Fruit fly (Drosophila melanogaster) whole organism, embryonic: Measurements from ENCODE around the gene CG10598.

Source experiments
- ATbp ChIP-seq: fragments of 200-800 bp; sonication (Bioruptor generic); optimal IDR thresholded peaks from 2 replicates; lab custom pipeline; 2017; ENCODE audit warnings: missing biosample characterization, mild to moderate bottlenecking, missing genetic modification characterization, missing genetic modification reagents
- Atf3 ChIP-seq: fragments of 200-800 bp; sonication (Bioruptor generic); optimal IDR thresholded peaks from 3 replicates; lab custom pipeline; 2016; ENCODE audit warnings: missing biosample characterization, missing genetic modification characterization
- BEAF-32 ChIP-seq: fragments of 200-800 bp; sonication (Bioruptor generic); optimal IDR thresholded peaks from 3 replicates; lab custom pipeline; 2017; ENCODE audit warnings: missing biosample characterization, missing genetic modification characterization, mild to moderate bottlenecking, moderate library complexity, missing genetic modification reagents
- BtbVII ChIP-seq: fragments of 200-800 bp; sonication (Bioruptor generic); optimal IDR thresholded peaks from 3 replicates; lab custom pipeline; 2017; ENCODE audit warnings: missing biosample characterization, mild to moderate bottlenecking, missing genetic modification characterization
- CG10462 ChIP-seq: fragments of 200-800 bp; sonication (Bioruptor generic); optimal IDR thresholded peaks from 2 replicates; lab custom pipeline; 2016; ENCODE audit warnings: missing biosample characterization, missing genetic modification characterization
- CG11085 ChIP-seq: fragments of 200-800 bp; sonication (Bioruptor generic); IDR thresholded peaks from 2 replicates; pipeline ENCODE4 v1.3.6; 2022; ENCODE audit warnings: missing biosample characterization, missing genetic modification characterization
- CG12299 ChIP-seq: fragments of 200-800 bp; sonication (Bioruptor generic); optimal IDR thresholded peaks from 2 replicates; lab custom pipeline; 2018; ENCODE audit warnings: missing biosample characterization, mild to moderate bottlenecking, missing genetic modification characterization
- CG12942 ChIP-seq: fragments of 200-800 bp; sonication (Bioruptor generic); optimal IDR thresholded peaks from 3 replicates; lab custom pipeline; 2016; ENCODE audit warnings: missing biosample characterization, missing genetic modification characterization
- CG14860 ChIP-seq: fragments of 200-800 bp; sonication (Bioruptor generic); IDR thresholded peaks from 3 replicates; pipeline ENCODE4 v1.3.6; 2022; ENCODE audit warnings: missing biosample characterization, missing genetic modification characterization; ENCODE audit not compliant: partially characterized antibody
- CG15514 ChIP-seq: fragments of 200-800 bp; sonication (Bioruptor generic); optimal IDR thresholded peaks from 3 replicates; lab custom pipeline; 2017; ENCODE audit warnings: missing biosample characterization, missing genetic modification characterization, mild to moderate bottlenecking, moderate library complexity, missing genetic modification reagents
- CG17328 ChIP-seq: fragments of 200-800 bp; sonication (Bioruptor generic); IDR thresholded peaks from 2 replicates; pipeline ENCODE4 v1.3.6; 2022; ENCODE audit warnings: missing biosample characterization, missing genetic modification characterization
- CG17612 ChIP-seq: fragments of 200-800 bp; sonication (Bioruptor generic); IDR thresholded peaks from 2 replicates; pipeline ENCODE4 v1.3.6; 2022; ENCODE audit warnings: missing biosample characterization, missing genetic modification characterization
- CG17802 ChIP-seq: fragments of 200-800 bp; sonication (Bioruptor generic); optimal IDR thresholded peaks from 2 replicates; lab custom pipeline; 2018; ENCODE audit warnings: missing biosample characterization, mild to moderate bottlenecking, missing genetic modification characterization, moderate library complexity
- CG18011 ChIP-seq: fragments of 200-800 bp; sonication (Bioruptor generic); optimal IDR thresholded peaks from 2 replicates; lab custom pipeline; 2017; ENCODE audit warnings: missing biosample characterization, missing genetic modification characterization, mild to moderate bottlenecking, moderate library complexity, missing genotype
- CG18262 ChIP-seq: fragments of 200-800 bp; optimal IDR thresholded peaks from 3 replicates; lab custom pipeline; 2019; ENCODE audit warnings: missing biosample characterization, mild to moderate bottlenecking, missing genetic modification characterization, moderate library complexity
- CG18599 ChIP-seq: fragments of 200-800 bp; sonication (Bioruptor generic); optimal IDR thresholded peaks from 3 replicates; lab custom pipeline; 2017; ENCODE audit warnings: missing biosample characterization, missing genetic modification characterization, mild to moderate bottlenecking, moderate library complexity, missing genetic modification reagents
- CG4404 ChIP-seq: fragments of 200-800 bp; sonication (Bioruptor generic); IDR thresholded peaks from 2 replicates; pipeline ENCODE4 v1.3.6; 2022; ENCODE audit warnings: missing biosample characterization, missing genetic modification characterization
- CG4707 ChIP-seq: fragments of 200-800 bp; sonication (Bioruptor generic); optimal IDR thresholded peaks from 2 replicates; lab custom pipeline; 2018; ENCODE audit warnings: missing biosample characterization, mild to moderate bottlenecking, missing genetic modification characterization, moderate library complexity
- CG4820 ChIP-seq: fragments of 200-800 bp; sonication (Bioruptor generic); optimal IDR thresholded peaks from 3 replicates; lab custom pipeline; 2016; ENCODE audit warnings: missing biosample characterization, missing genetic modification characterization
- CG5180 ChIP-seq: fragments of 200-800 bp; sonication (Bioruptor generic); optimal IDR thresholded peaks from 3 replicates; lab custom pipeline; 2017; ENCODE audit warnings: missing biosample characterization, missing genetic modification characterization, mild to moderate bottlenecking, moderate library complexity, missing genetic modification reagents
- CG7357 ChIP-seq: fragments of 200-800 bp; sonication (Bioruptor generic); IDR thresholded peaks from 3 replicates; pipeline ENCODE4 v1.3.6; 2022; ENCODE audit warnings: missing biosample characterization, missing genetic modification characterization
- CG7963 ChIP-seq: fragments of 200-800 bp; sonication (Bioruptor generic); IDR thresholded peaks from 3 replicates; pipeline ENCODE4 v1.3.6; 2022; ENCODE audit warnings: missing biosample characterization, missing genetic modification characterization; ENCODE audit not compliant: partially characterized antibody
- D19A ChIP-seq: fragments of 200-800 bp; optimal IDR thresholded peaks from 3 replicates; lab custom pipeline; 2019; ENCODE audit warnings: missing biosample characterization, mild to moderate bottlenecking, missing genetic modification characterization, moderate library complexity
- Dip3 ChIP-seq: fragments of 200-800 bp; sonication (Bioruptor generic); optimal IDR thresholded peaks from 3 replicates; lab custom pipeline; 2016; ENCODE audit warnings: missing biosample characterization, missing genetic modification characterization
- Doc2 ChIP-seq: fragments of 200-800 bp; sonication (Bioruptor generic); IDR thresholded peaks from 2 replicates; pipeline ENCODE4 v1.3.6; 2022; ENCODE audit warnings: missing biosample characterization, missing genetic modification characterization
- ERR ChIP-seq: fragments of 200-800 bp; sonication (Bioruptor generic); optimal IDR thresholded peaks from 2 replicates; lab custom pipeline; 2016; ENCODE audit warnings: missing biosample characterization, missing genetic modification characterization
- Elba2 ChIP-seq: fragments of 200-800 bp; sonication (Bioruptor generic); optimal IDR thresholded peaks from 3 replicates; lab custom pipeline; 2016; ENCODE audit warnings: missing biosample characterization, missing genetic modification characterization
- Ets65A ChIP-seq: fragments of 200-800 bp; sonication (Bioruptor generic); peaks from one replicate; lab custom pipeline; 2016; ENCODE audit warnings: missing biosample characterization, missing genetic modification characterization
- HLH3B ChIP-seq: fragments of 200-800 bp; sonication (Bioruptor generic); IDR thresholded peaks from 2 replicates; pipeline ENCODE4 v1.3.6; 2022; ENCODE audit warnings: missing biosample characterization, missing genetic modification characterization
- Kr ChIP-seq: fragments of 200-800 bp; sonication (Bioruptor generic); optimal IDR thresholded peaks from 2 replicates; lab custom pipeline; 2017; ENCODE audit warnings: missing biosample characterization, mild to moderate bottlenecking, missing genetic modification characterization
- MESR4 ChIP-seq: fragments of 200-800 bp; sonication (Bioruptor generic); optimal IDR thresholded peaks from 2 replicates; lab custom pipeline; 2018; ENCODE audit warnings: missing biosample characterization, mild to moderate bottlenecking, missing genetic modification characterization, moderate library complexity
- Meics ChIP-seq: fragments of 200-800 bp; sonication (Bioruptor generic); optimal IDR thresholded peaks from 2 replicates; lab custom pipeline; 2017; ENCODE audit warnings: missing biosample characterization, mild to moderate bottlenecking, missing genetic modification characterization
- NK7.1 ChIP-seq: fragments of 200-800 bp; sonication (Bioruptor generic); optimal IDR thresholded peaks from 3 replicates; lab custom pipeline; 2016; ENCODE audit warnings: missing biosample characterization, missing genetic modification characterization
- NfI ChIP-seq: fragments of 200-800 bp; sonication (Bioruptor generic); optimal IDR thresholded peaks from 3 replicates; lab custom pipeline; 2018; ENCODE audit warnings: missing biosample characterization, mild to moderate bottlenecking, missing genetic modification characterization, moderate library complexity
- PHDP ChIP-seq: fragments of 200-800 bp; sonication (Bioruptor generic); optimal IDR thresholded peaks from 3 replicates; lab custom pipeline; 2018; ENCODE audit warnings: missing biosample characterization, mild to moderate bottlenecking, missing genetic modification characterization, moderate library complexity
- Six4 ChIP-seq: fragments of 200-800 bp; sonication (Bioruptor generic); optimal IDR thresholded peaks from 2 replicates; lab custom pipeline; 2016; ENCODE audit warnings: missing biosample characterization, missing genetic modification characterization
- ash1 ChIP-seq: fragments of 200-800 bp; sonication (Bioruptor generic); optimal IDR thresholded peaks from 2 replicates; lab custom pipeline; 2018; ENCODE audit warnings: missing biosample characterization, mild to moderate bottlenecking, missing genetic modification characterization
- ato ChIP-seq: fragments of 200-800 bp; sonication (Bioruptor generic); IDR thresholded peaks from 2 replicates; pipeline ENCODE4 v1.3.6; 2022; ENCODE audit warnings: missing biosample characterization, missing genetic modification characterization; ENCODE audit not compliant: partially characterized antibody
- crp ChIP-seq, 2 experiments: fragments of 200-800 bp; sonication (Bioruptor generic); optimal IDR thresholded peaks; 2 replicates in 1 of 2; 3 replicates in 1 of 2; lab custom pipeline; 2017; ENCODE audit warnings: missing biosample characterization in 2 of 2, missing genetic modification characterization in 2 of 2, mild to moderate bottlenecking in 1 of 2, moderate library complexity in 1 of 2
- dmrt11E ChIP-seq: fragments of 200-800 bp; sonication (Bioruptor generic); optimal IDR thresholded peaks from 3 replicates; lab custom pipeline; 2018; ENCODE audit warnings: missing biosample characterization, mild to moderate bottlenecking, missing genetic modification characterization, moderate library complexity
- fd3F ChIP-seq: fragments of 200-800 bp; sonication (Bioruptor generic); optimal IDR thresholded peaks from 2 replicates; lab custom pipeline; 2018; ENCODE audit warnings: missing biosample characterization, mild to moderate bottlenecking, missing genetic modification characterization, moderate library complexity
- ken ChIP-seq: fragments of 200-800 bp; sonication (Bioruptor generic); IDR thresholded peaks from 3 replicates; pipeline ENCODE4 v1.3.6; 2022; ENCODE audit warnings: missing biosample characterization, missing genetic modification characterization
- mam ChIP-seq: fragments of 200-800 bp; sonication (Bioruptor generic); optimal IDR thresholded peaks from 3 replicates; lab custom pipeline; 2016; ENCODE audit warnings: missing biosample characterization, missing genetic modification characterization
- nau ChIP-seq: fragments of 200-800 bp; sonication (Bioruptor generic); optimal IDR thresholded peaks from 3 replicates; lab custom pipeline; 2017; ENCODE audit warnings: missing biosample characterization, mild to moderate bottlenecking, missing genetic modification characterization, missing genetic modification reagents
- pfk ChIP-seq: fragments of 200-800 bp; sonication (Bioruptor generic); optimal IDR thresholded peaks from 2 replicates; lab custom pipeline; 2018; ENCODE audit warnings: missing biosample characterization, mild to moderate bottlenecking, missing genetic modification characterization, moderate library complexity
- rib ChIP-seq: fragments of 200-800 bp; sonication (Bioruptor generic); IDR thresholded peaks from 2 replicates; pipeline ENCODE4 v1.3.6; 2022; ENCODE audit warnings: missing biosample characterization, missing genetic modification characterization
- sens-2 ChIP-seq: fragments of 200-800 bp; sonication (Bioruptor generic); IDR thresholded peaks from 2 replicates; pipeline ENCODE4 v1.3.6; 2022; ENCODE audit warnings: missing biosample characterization, missing genetic modification characterization
- stc ChIP-seq: fragments of 200-800 bp; sonication (Bioruptor generic); IDR thresholded peaks from 2 replicates; pipeline ENCODE4 v1.3.6; 2022; ENCODE audit warnings: missing biosample characterization, missing genetic modification characterization
- vnd ChIP-seq: fragments of 200-800 bp; sonication (Bioruptor generic); IDR thresholded peaks from 3 replicates; pipeline ENCODE4 v1.3.6; 2022; ENCODE audit warnings: missing biosample characterization, missing genetic modification characterization; ENCODE audit not compliant: partially characterized antibody
- zen ChIP-seq: fragments of 200-800 bp; sonication (Bioruptor generic); optimal IDR thresholded peaks from 3 replicates; lab custom pipeline; 2018; ENCODE audit warnings: missing biosample characterization, mild to moderate bottlenecking, missing genetic modification characterization, moderate library complexity

The CG10598 gene

DNA sequence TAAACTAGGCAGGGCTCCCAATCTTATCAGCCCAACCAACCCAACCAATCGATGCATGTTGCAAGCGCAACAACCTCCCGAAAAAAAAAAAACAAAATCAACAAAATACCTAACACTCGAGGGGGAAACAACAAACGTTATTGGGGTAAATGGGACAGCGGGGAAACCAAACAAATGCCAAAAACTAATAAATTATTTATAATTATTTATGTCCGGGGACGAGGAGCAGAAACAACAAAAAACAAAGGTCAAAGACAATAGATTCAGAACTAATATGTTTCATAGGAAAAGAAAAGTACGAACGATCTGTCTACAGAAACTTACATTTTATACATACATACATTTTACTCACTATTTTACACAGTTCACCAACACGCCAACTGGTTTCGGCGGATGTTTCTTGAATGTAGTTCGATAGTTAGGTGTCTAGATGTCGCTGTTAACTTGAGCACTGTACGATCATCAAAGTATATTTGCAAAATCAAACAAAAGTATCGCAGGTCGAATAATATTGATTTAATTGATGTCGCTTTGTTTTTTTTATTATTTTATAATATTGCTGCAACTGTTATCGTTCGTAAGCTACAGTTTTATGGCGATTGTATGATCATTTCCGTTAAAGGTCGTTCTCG lies 51.0 kb downstream of the CG10598 start (continued):
- TF ChIP-seq CG18011 (GFP tag; lab: Kevin White, UChicago) (no peak), Ets65A (GFP tag; lab: Kevin White, UChicago) (peak; percentile 90), CG11085 (GFP tag; lab: Robert Waterston, UW) (no peak), BtbVII (GFP tag; lab: Kevin White, UChicago) (no peak), ATbp (GFP tag; lab: Kevin White, UChicago) (no peak), CG15514 (GFP tag; lab: Kevin White, UChicago) (peak; percentile 29), MESR4 (GFP tag; lab: Kevin White, UChicago) (no peak), CG10462 (GFP tag; lab: Kevin White, UChicago) (no peak), ERR (no peak), CG4820 (peak; percentile 16), mam (GFP tag; lab: Kevin White, UChicago) (peak; percentile 35), CG18262 (tag; lab: Kevin White, UChicago) (no peak), zen (tag; lab: Kevin White, UChicago) (peak; percentile 7), HLH3B (GFP tag; lab: Robert Waterston, UW) (peak; percentile 22; the same call in 1 of the 2 replicates), CG5180 (GFP tag; lab: Kevin White, UChicago) (no peak), CG7357 (GFP tag; lab: Robert Waterston, UW) (no peak), CG4707 (GFP tag; lab: Kevin White, UChicago) (no peak), sens-2 (GFP tag; lab: Robert Waterston, UW) (no peak), rib (GFP tag; lab: Robert Waterston, UW) (no peak), ken (GFP tag; lab: Robert Waterston, UW) (no peak), BEAF-32 (GFP tag; lab: Kevin White, UChicago) (no peak), fd3F (GFP tag; lab: Kevin White, UChicago) (no peak), CG17612 (GFP tag; lab: Robert Waterston, UW) (no peak), Meics (GFP tag; lab: Kevin White, UChicago) (no peak), CG12942 (GFP tag; lab: Kevin White, UChicago) (no peak), nau (GFP tag; lab: Kevin White, UChicago) (no peak), Elba2 (GFP tag; lab: Kevin White, UChicago) (no peak), stc (GFP tag; lab: Robert Waterston, UW) (no peak), CG4404 (GFP tag; lab: Robert Waterston, UW) (no peak), Doc2 (no peak), CG14860 (GFP tag; lab: Robert Waterston, UW) (no peak), CG17802 (tag; lab: Kevin White, UChicago) (no peak), CG12299 (tag; lab: Kevin White, UChicago) (no peak), NfI (no peak), Kr (GFP tag; lab: Kevin White, UChicago) (no peak), ash1 (GFP tag; lab: Kevin White, UChicago) (peak; percentile 15), vnd (GFP tag; lab: Robert Waterston, UW) (no peak), CG17328 (no peak), Atf3 (GFP tag; lab: Kevin White, UChicago) (no peak), Six4 (GFP tag; lab: Kevin White, UChicago) (no peak), crp (GFP tag; optimal IDR thresholded peaks at IDR 0.05; lab: Kevin White, UChicago) (no peak), CG18599 (GFP tag; lab: Kevin White, UChicago) (no peak), PHDP (no peak), Dip3 (peak; percentile 17), ato (no peak), dmrt11E (tag; lab: Kevin White, UChicago) (peak; percentile 37), D19A (tag; lab: Kevin White, UChicago) (no peak), pfk (no peak), CG7963 (GFP tag; lab: Robert Waterston, UW) (0 out of 3 replicates have a peak, but pooled peaks have one; percentile 10), NK7.1 (GFP tag; lab: Kevin White, UChicago) (no peak)
